Worm (Caenorhabditis elegans): Measurements from ENCODE around the gene endu-2.

ce11 chrX:8247088-8247487, 5.0 kb downstream of the endu-2 start:
- TF ChIP-seq ets-7 (tag; optimal IDR thresholded peaks at IDR 0.05) (no peak), hnd-1 (tag; optimal IDR thresholded peaks at IDR 0.05) (no peak), ama-1 (optimal IDR thresholded peaks at IDR 0.05) (no peak), flt-1 (GFP tag; IDR thresholded peaks at IDR 0.05) (no peak), sea-1 (GFP tag; conservative IDR thresholded peaks at IDR 0.05) (no peak), hmbx-1 (tag; optimal IDR thresholded peaks at IDR 0.05) (no peak), B0310.2 (tag; optimal IDR thresholded peaks at IDR 0.05) (no peak), tbx-11 (GFP tag; IDR thresholded peaks at IDR 0.05) (no peak), tbx-37 (GFP tag; conservative IDR thresholded peaks at IDR 0.05) (no peak), ceh-13 (GFP tag; optimal IDR thresholded peaks at IDR 0.05) (no peak), ceh-36 (tag; optimal IDR thresholded peaks at IDR 0.05) (no peak), pes-1 (GFP tag; IDR thresholded peaks at IDR 0.05) (no peak), aly-1 (tag; optimal IDR thresholded peaks at IDR 0.05) (no peak)

Data from whole organism, early embryonic.